Comparison of ENCODE assay signal across 1 fruit fly cellular context in genomic region chr3R:24010637-24011214, dm6.
TF ChIP-seq lines count a peak whose summit lies in the region.

No protein-coding gene starts in this region.

TF ChIP-seq in whole organism, embryonic, 481 proteins besides CTCF, POLR2A, EP300 and RAD21 (continued from another document):
- peak; percentile 44 for TF ChIP-seq Hand (GFP tag; optimal IDR thresholded peaks at IDR 0.05; lab: Kevin White, UChicago)
- peak in 1 of 2 experiments; percentile 47 for TF ChIP-seq dpn (GFP tag; optimal IDR thresholded peaks at IDR 0.05; lab: Kevin White, UChicago)
- no peak for TF ChIP-seq D19B (GFP tag; optimal IDR thresholded peaks at IDR 0.05; lab: Kevin White, UChicago)
